In genomic region chrIV:1549095-1550093, ce11 we compare ENCODE assay signal across 1 worm cellular context.
A peak's percentile ranks its signal among the peaks of the same experiment; 100 is the strongest.
TF ChIP-seq lines count a peak whose summit lies in the region.

No protein-coding gene starts in this region.

TF ChIP-seq in whole organism, L4 larva, 104 proteins besides CTCF, POLR2A, EP300 and RAD21 (continued from another document):
- TF ChIP-seq madf-9 (GFP tag; conservative IDR thresholded peaks at IDR 0.05; lab: Robert Waterston, UW), result no peak
- no peak for TF ChIP-seq nhr-28 (tag; optimal IDR thresholded peaks at IDR 0.05; lab: Kevin White, UChicago)
- no peak for TF ChIP-seq D1046.2 (GFP tag; IDR thresholded peaks at IDR 0.05; lab: Robert Waterston, UW)
- peak; percentile 99 for TF ChIP-seq set-16 (GFP tag; IDR thresholded peaks at IDR 0.05; lab: Robert Waterston, UW)
- TF ChIP-seq gei-8 (GFP tag; optimal IDR thresholded peaks at IDR 0.05; lab: Kevin White, UChicago), result no peak
- 0 out of 2 replicates have a peak, but pooled peaks have one; percentile 17 for TF ChIP-seq tra-1 (GFP tag; IDR thresholded peaks at IDR 0.05; lab: Robert Waterston, UW)
- TF ChIP-seq ces-1 (GFP tag; optimal IDR thresholded peaks at IDR 0.05; lab: Kevin White, UChicago), result no peak
- TF ChIP-seq mxl-3 (GFP tag; optimal IDR thresholded peaks at IDR 0.05; lab: Kevin White, UChicago), result peak; percentile 9
- TF ChIP-seq F44E2.7 (GFP tag; IDR thresholded peaks at IDR 0.05; lab: Robert Waterston, UW), result no peak
- TF ChIP-seq nhr-10 (tag; optimal IDR thresholded peaks at IDR 0.05; lab: Kevin White, UChicago), result no peak
- TF ChIP-seq sdz-12 (GFP tag; optimal IDR thresholded peaks at IDR 0.05; lab: Kevin White, UChicago), result no peak
- TF ChIP-seq rbr-2 (tag; optimal IDR thresholded peaks at IDR 0.05; lab: Kevin White, UChicago), result peak; percentile 41
- peak; percentile 5 for TF ChIP-seq mes-2 (tag; optimal IDR thresholded peaks at IDR 0.05; lab: Kevin White, UChicago; ENCODE audit: poor library complexity, severe bottlenecking)
- peak; percentile 9 for TF ChIP-seq nhr-111 (GFP tag; optimal IDR thresholded peaks at IDR 0.05; lab: Kevin White, UChicago)
- TF ChIP-seq ama-1 (optimal IDR thresholded peaks at IDR 0.05; lab: Kevin White, UChicago), result peak; percentile 85
